Fruit fly (Drosophila melanogaster): ENCODE results near the gene fabp.

fabp gene

dm6 chr3R:11562326-11563109, 4.3 kb downstream of the fabp start (continued):
- peak; percentile 47 for TF ChIP-seq CG17802 (tag; optimal IDR thresholded peaks at IDR 0.05)
- TF ChIP-seq CG4730 (GFP tag; IDR thresholded peaks at IDR 0.05): peak; percentile 86
- peak in 1 of 2 experiments; percentile 94 for TF ChIP-seq eve (GFP tag; optimal IDR thresholded peaks at IDR 0.05)
- peak; percentile 84; the same call in 2 of the 3 replicates for TF ChIP-seq ase (GFP tag; IDR thresholded peaks at IDR 0.05)
- peak; percentile 95 for TF ChIP-seq CG18262 (tag; optimal IDR thresholded peaks at IDR 0.05)
- TF ChIP-seq amos (GFP tag; IDR thresholded peaks at IDR 0.05; ENCODE audit: partially characterized antibody): no peak
- TF ChIP-seq CG8290 (GFP tag; optimal IDR thresholded peaks at IDR 0.05): peak; percentile 87
- peak in 1 of 2 experiments; percentile 97 for TF ChIP-seq CG8290 (tag; optimal IDR thresholded peaks at IDR 0.05)
- TF ChIP-seq D19A (tag; optimal IDR thresholded peaks at IDR 0.05): peak; percentile 89
- peak; percentile 88 for TF ChIP-seq CG12659 (GFP tag; optimal IDR thresholded peaks at IDR 0.05)
- peak; percentile 95 for TF ChIP-seq Aef1 (GFP tag; IDR thresholded peaks at IDR 0.05)
- TF ChIP-seq Fer1 (GFP tag; optimal IDR thresholded peaks at IDR 0.05): peak; percentile 96
- peak; percentile 95 for TF ChIP-seq CG1792 (GFP tag; optimal IDR thresholded peaks at IDR 0.05)
- TF ChIP-seq NfI (GFP tag; optimal IDR thresholded peaks at IDR 0.05): peak; percentile 87
- TF ChIP-seq tup (GFP tag; optimal IDR thresholded peaks at IDR 0.05): peak; percentile 78
- TF ChIP-seq cg (GFP tag; optimal IDR thresholded peaks at IDR 0.05): peak; percentile 86
- peak; percentile 98 for TF ChIP-seq Ets65A (GFP tag)
- peak; percentile 98 for TF ChIP-seq vvl (GFP tag; IDR thresholded peaks at IDR 0.05)
- TF ChIP-seq Bgb (GFP tag; IDR thresholded peaks at IDR 0.05; ENCODE audit: partially characterized antibody): no peak; the same call in 1 of the 2 replicates
- peak; percentile 95 for TF ChIP-seq Sox100B (GFP tag; optimal IDR thresholded peaks at IDR 0.05)
- TF ChIP-seq CoRest (tag; optimal IDR thresholded peaks at IDR 0.05): peak; percentile 87
- no peak for TF ChIP-seq CG34224 (GFP tag; IDR thresholded peaks at IDR 0.05; ENCODE audit: partially characterized antibody)
- TF ChIP-seq ato (GFP tag; IDR thresholded peaks at IDR 0.05; ENCODE audit: partially characterized antibody): peak; percentile 7; the same call in 1 of the 2 replicates
- peak; percentile 98 for TF ChIP-seq Med (GFP tag)
- TF ChIP-seq Sin3A (optimal IDR thresholded peaks at IDR 0.05): no peak
- peak; percentile 90 for TF ChIP-seq CG1647 (GFP tag; optimal IDR thresholded peaks at IDR 0.05)
- TF ChIP-seq crp (GFP tag; optimal IDR thresholded peaks at IDR 0.05): peak in 1 of 2 experiments; percentile 29
- TF ChIP-seq Opbp (GFP tag; IDR thresholded peaks at IDR 0.05; ENCODE audit: partially characterized antibody): no peak
- TF ChIP-seq salm (tag; optimal IDR thresholded peaks at IDR 0.05): peak; percentile 72
- peak; percentile 91 for TF ChIP-seq H15 (GFP tag; IDR thresholded peaks at IDR 0.05)
- peak; percentile 42 for TF ChIP-seq YL-1 (GFP tag; optimal IDR thresholded peaks at IDR 0.05)
- peak; percentile 83 for TF ChIP-seq Bteb2 (GFP tag; optimal IDR thresholded peaks at IDR 0.05)
- peak; percentile 88 for TF ChIP-seq her (GFP tag; optimal IDR thresholded peaks at IDR 0.05)
- peak; percentile 56 for TF ChIP-seq CkIIα-i1 (GFP tag; IDR thresholded peaks at IDR 0.05)
- no peak for TF ChIP-seq cad (GFP tag; optimal IDR thresholded peaks at IDR 0.05)
- no peak for TF ChIP-seq MESR4 (GFP tag; optimal IDR thresholded peaks at IDR 0.05)
- TF ChIP-seq CG17912 (GFP tag; optimal IDR thresholded peaks at IDR 0.05): peak; percentile 43
- peak; percentile 85 for TF ChIP-seq otp (GFP tag; IDR thresholded peaks at IDR 0.05)
- peak; percentile 86 for TF ChIP-seq sim (GFP tag; IDR thresholded peaks at IDR 0.05)
- peak; percentile 89 for TF ChIP-seq peb (GFP tag; IDR thresholded peaks at IDR 0.05)
- peak; percentile 70 for TF ChIP-seq ewg (GFP tag; optimal IDR thresholded peaks at IDR 0.05)
- peak; percentile 89 for TF ChIP-seq Hsf (GFP tag; optimal IDR thresholded peaks at IDR 0.05)
- peak; percentile 64 for TF ChIP-seq Ets97D (GFP tag; optimal IDR thresholded peaks at IDR 0.05)
- peak; percentile 95 for TF ChIP-seq ind (GFP tag; optimal IDR thresholded peaks at IDR 0.05)
- TF ChIP-seq CG5245 (GFP tag; optimal IDR thresholded peaks at IDR 0.05): peak; percentile 91
- peak; percentile 93 for TF ChIP-seq gce (GFP tag; IDR thresholded peaks at IDR 0.05)
- TF ChIP-seq Atf6 (GFP tag; IDR thresholded peaks at IDR 0.05): peak; percentile 90
- peak; percentile 79 for TF ChIP-seq Optix (GFP tag; IDR thresholded peaks at IDR 0.05)
- TF ChIP-seq prd (optimal IDR thresholded peaks at IDR 0.05): no peak
- TF ChIP-seq prd (GFP tag; IDR thresholded peaks at IDR 0.05): peak; percentile 97
